Fruit fly (Drosophila melanogaster) whole organism, pupa: ENCODE results near the gene CG31176.
A peak's percentile ranks its signal among the peaks of the same experiment; 100 is the strongest.

Experiments used
- CG10348 ChIP-seq: fragments of 200-800 bp; sonication (Bioruptor generic); IDR thresholded peaks from 2 replicates; pipeline ENCODE4 v1.3.6; 2022; ENCODE audit warnings: missing biosample characterization, missing genetic modification characterization
- CG12605 ChIP-seq: fragments of 200-800 bp; sonication (Bioruptor generic); IDR thresholded peaks from 2 replicates; pipeline ENCODE4 v1.3.6; 2022; ENCODE audit warnings: missing biosample characterization, missing genetic modification characterization
- CG13204 ChIP-seq: fragments of 200-800 bp; sonication (Bioruptor generic); optimal IDR thresholded peaks from 2 replicates; lab custom pipeline; 2018; ENCODE audit warnings: missing biosample characterization, mild to moderate bottlenecking, missing genetic modification characterization, moderate library complexity
- CG14655 ChIP-seq: fragments of 200-800 bp; sonication (Bioruptor generic); optimal IDR thresholded peaks from 3 replicates; lab custom pipeline; 2017; ENCODE audit warnings: mild to moderate bottlenecking, missing biosample characterization, missing genetic modification reagents, missing genetic modification characterization
- CG15710 ChIP-seq: fragments of 200-800 bp; sonication (Bioruptor generic); optimal IDR thresholded peaks from 2 replicates; lab custom pipeline; 2018; ENCODE audit warnings: missing biosample characterization, mild to moderate bottlenecking, missing genetic modification characterization, moderate library complexity
- CG17806 ChIP-seq: fragments of 200-800 bp; sonication (Bioruptor generic); optimal IDR thresholded peaks from 2 replicates; lab custom pipeline; 2018; ENCODE audit warnings: missing biosample characterization, mild to moderate bottlenecking, missing genetic modification characterization, moderate library complexity
- CG32121 ChIP-seq: fragments of 200-800 bp; sonication (Bioruptor generic); IDR thresholded peaks from 2 replicates; pipeline ENCODE4 v1.3.6; 2022; ENCODE audit warnings: missing biosample characterization, missing genetic modification characterization
- CG34367 ChIP-seq: fragments of 200-800 bp; sonication (Bioruptor generic); optimal IDR thresholded peaks from 2 replicates; lab custom pipeline; 2018; ENCODE audit warnings: missing biosample characterization, mild to moderate bottlenecking, missing genetic modification characterization
- CG4496 ChIP-seq: fragments of 200-800 bp; sonication (Bioruptor generic); IDR thresholded peaks from 3 replicates; pipeline ENCODE4 v1.3.6; 2022; ENCODE audit warnings: missing biosample characterization, missing genetic modification characterization
- CG8159 ChIP-seq: fragments of 200-800 bp; sonication (Bioruptor generic); optimal IDR thresholded peaks from 3 replicates; lab custom pipeline; 2018; ENCODE audit warnings: missing biosample characterization, mild to moderate bottlenecking, missing genetic modification characterization, moderate library complexity
- CG8301 ChIP-seq: fragments of 200-800 bp; sonication (Bioruptor generic); optimal IDR thresholded peaks from 2 replicates; lab custom pipeline; 2018; ENCODE audit warnings: missing biosample characterization, mild to moderate bottlenecking, missing genetic modification characterization
- CG9948 ChIP-seq: fragments of 200-800 bp; sonication (Bioruptor generic); optimal IDR thresholded peaks from 2 replicates; lab custom pipeline; 2018; ENCODE audit warnings: missing biosample characterization, mild to moderate bottlenecking, missing genetic modification characterization, moderate library complexity
- D1 ChIP-seq: fragments of 200-800 bp; sonication (Bioruptor generic); optimal IDR thresholded peaks from 2 replicates; lab custom pipeline; 2018; ENCODE audit warnings: missing biosample characterization, mild to moderate bottlenecking, missing genetic modification characterization, moderate library complexity
- EcR ChIP-seq: fragments of 200-800 bp; sonication (Bioruptor generic); optimal IDR thresholded peaks from 3 replicates; lab custom pipeline; 2019; ENCODE audit warnings: missing biosample characterization, missing genetic modification characterization, mild to moderate bottlenecking, moderate library complexity, missing genetic modification reagents
- Ets98B ChIP-seq: fragments of 200-800 bp; sonication (Bioruptor generic); IDR thresholded peaks from 2 replicates; pipeline ENCODE4 v1.3.6; 2022; ENCODE audit warnings: missing biosample characterization, missing genetic modification characterization
- Pif1A ChIP-seq: fragments of 200-800 bp; sonication (Bioruptor generic); optimal IDR thresholded peaks from 3 replicates; lab custom pipeline; 2016; ENCODE audit warnings: missing biosample characterization, missing genetic modification characterization
- Pif1B ChIP-seq: fragments of 200-800 bp; sonication (Bioruptor generic); optimal IDR thresholded peaks from 3 replicates; lab custom pipeline; 2016; ENCODE audit warnings: missing biosample characterization, missing genetic modification characterization
- Snoo ChIP-seq: fragments of 200-800 bp; sonication (Bioruptor generic); optimal IDR thresholded peaks from 3 replicates; lab custom pipeline; 2017; ENCODE audit warnings: missing biosample characterization, mild to moderate bottlenecking, missing genetic modification characterization, inconsistent platforms
- fd96Ca ChIP-seq: fragments of 200-800 bp; sonication (Bioruptor generic); IDR thresholded peaks from 3 replicates; pipeline ENCODE4 v1.3.6; 2022; ENCODE audit warnings: missing biosample characterization, missing genetic modification characterization
- gl ChIP-seq: fragments of 200-800 bp; sonication (Bioruptor generic); optimal IDR thresholded peaks from 2 replicates; lab custom pipeline; 2018; ENCODE audit warnings: missing biosample characterization, mild to moderate bottlenecking, missing genetic modification characterization
- rn ChIP-seq: fragments of 200-800 bp; sonication (Bioruptor generic); IDR thresholded peaks from 2 replicates; pipeline ENCODE4 v1.3.6; 2022; ENCODE audit warnings: missing biosample characterization, missing genetic modification characterization

The CG31176 gene

DNA sequence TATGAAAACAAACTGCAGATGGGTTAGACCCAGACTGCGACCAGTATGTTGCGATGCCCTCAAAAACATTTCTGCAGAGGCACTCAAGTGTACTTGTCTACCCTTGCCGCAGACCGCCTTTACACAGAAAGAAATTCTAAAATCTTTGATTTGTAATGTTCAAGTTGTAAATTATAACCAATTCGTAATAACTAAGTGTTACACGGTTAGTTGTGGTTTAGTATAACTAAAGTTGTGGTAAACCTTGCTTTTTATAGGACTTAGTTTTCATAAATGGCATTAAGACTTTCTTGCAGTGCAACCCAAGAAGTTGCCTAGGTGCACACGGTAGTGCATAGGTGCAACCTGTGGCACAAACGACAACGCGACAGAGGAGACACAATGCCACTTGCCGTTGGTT lies 37.4 kb downstream of the CG31176 start:
- no peak for TF ChIP-seq EcR (GFP tag; lab: Kevin White, UChicago)
- peak; percentile 72 for TF ChIP-seq Pif1B (GFP tag; lab: Kevin White, UChicago)
- TF ChIP-seq CG9948 (tag; lab: Kevin White, UChicago), result peak; percentile 80
- TF ChIP-seq CG4496, result peak; percentile 84; the same call in 2 of the 3 replicates
- TF ChIP-seq CG17806, result peak; percentile 88
- peak; percentile 83 for TF ChIP-seq CG8301 (tag; lab: Kevin White, UChicago)
- no peak; the same call in 2 of the 3 replicates for TF ChIP-seq fd96Ca (GFP tag; lab: Robert Waterston, UW)
- TF ChIP-seq CG12605 (GFP tag; lab: Robert Waterston, UW), result peak; percentile 47; the same call in 1 of the 2 replicates
- TF ChIP-seq CG13204 (GFP tag; lab: Kevin White, UChicago), result peak; percentile 55
- TF ChIP-seq CG15710 (tag; lab: Kevin White, UChicago), result peak; percentile 78
- peak; percentile 85 for TF ChIP-seq CG8159
- TF ChIP-seq CG10348, result no peak
- peak; percentile 85 for TF ChIP-seq CG14655 (GFP tag; lab: Kevin White, UChicago)
- peak; percentile 39; the same call in 1 of the 2 replicates for TF ChIP-seq CG32121 (GFP tag; lab: Robert Waterston, UW)
- TF ChIP-seq rn (GFP tag; lab: Robert Waterston, UW), result no peak
- no peak for TF ChIP-seq Snoo (tag; lab: Kevin White, UChicago)
- peak; percentile 82 for TF ChIP-seq CG34367 (tag; lab: Kevin White, UChicago)
- peak; percentile 74 for TF ChIP-seq gl (tag; lab: Kevin White, UChicago)
- peak; percentile 68 for TF ChIP-seq Ets98B (GFP tag; lab: Robert Waterston, UW)
- peak; percentile 34 for TF ChIP-seq D1 (tag; lab: Kevin White, UChicago)
- TF ChIP-seq Pif1A, result peak; percentile 75
- TF ChIP-seq, all 21 proteins: peak for 16

DNA sequence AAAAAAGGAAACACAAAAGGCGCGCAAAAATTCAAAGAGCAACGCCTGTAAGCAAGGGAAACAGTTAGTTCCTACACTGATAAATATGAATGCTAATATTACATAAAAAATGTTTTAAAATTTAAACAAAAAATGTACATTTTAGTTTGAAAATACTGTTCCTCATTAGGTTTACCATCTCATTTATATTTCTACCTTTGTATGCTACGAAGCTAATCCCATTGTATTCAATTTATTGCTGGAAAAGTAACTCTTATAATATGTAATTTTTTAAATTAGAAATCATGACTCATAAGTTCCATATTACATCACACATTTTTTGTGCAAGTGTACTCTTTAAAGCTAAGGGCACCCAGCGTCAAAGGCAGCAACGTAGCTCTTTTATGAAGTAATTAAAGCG lies 40.1 kb downstream of the CG31176 start:
- peak; percentile 24 for TF ChIP-seq CG14655 (GFP tag; lab: Kevin White, UChicago)
- no peak for TF ChIP-seq CG13204 (GFP tag; lab: Kevin White, UChicago)
- peak; percentile 43 for TF ChIP-seq CG15710 (tag; lab: Kevin White, UChicago)
- no peak for TF ChIP-seq gl (tag; lab: Kevin White, UChicago)
- TF ChIP-seq Snoo (tag; lab: Kevin White, UChicago), result no peak
- no peak for TF ChIP-seq D1 (tag; lab: Kevin White, UChicago)
- TF ChIP-seq Ets98B (GFP tag; lab: Robert Waterston, UW), result no peak
- TF ChIP-seq CG8159, result peak; percentile 55
- no peak for TF ChIP-seq Pif1A
- TF ChIP-seq CG4496, result no peak
- TF ChIP-seq CG8301 (tag; lab: Kevin White, UChicago), result peak; percentile 15
- peak; percentile 59 for TF ChIP-seq CG17806
- TF ChIP-seq rn (GFP tag; lab: Robert Waterston, UW), result no peak
- TF ChIP-seq EcR (GFP tag; lab: Kevin White, UChicago), result no peak
- TF ChIP-seq CG10348, result no peak
- no peak for TF ChIP-seq Pif1B (GFP tag; lab: Kevin White, UChicago)
- TF ChIP-seq CG12605 (GFP tag; lab: Robert Waterston, UW), result no peak
- peak; percentile 52 for TF ChIP-seq CG9948 (tag; lab: Kevin White, UChicago)
- no peak for TF ChIP-seq CG32121 (GFP tag; lab: Robert Waterston, UW)
- no peak for TF ChIP-seq fd96Ca (GFP tag; lab: Robert Waterston, UW)
- peak; percentile 1 for TF ChIP-seq CG34367 (tag; lab: Kevin White, UChicago)
- TF ChIP-seq, all 21 proteins: peak for 7

DNA sequence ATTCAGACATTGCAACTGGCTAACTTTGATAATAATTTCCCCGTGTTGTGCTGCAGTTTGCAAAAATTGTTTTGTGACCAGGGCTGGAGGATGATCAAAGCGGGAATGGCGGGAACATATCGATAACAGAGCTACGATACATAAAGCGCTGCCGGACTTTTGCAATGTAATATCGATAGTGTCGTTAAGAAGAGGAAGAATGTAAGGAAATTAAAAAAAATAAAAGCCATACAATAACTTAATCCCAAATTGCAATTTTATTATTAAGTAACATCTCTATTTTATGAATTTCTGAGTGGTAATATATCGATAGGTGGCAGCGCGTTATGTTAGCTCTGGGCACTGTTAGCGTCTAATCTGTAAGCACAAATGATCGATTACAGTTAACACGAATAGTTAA lies 47.8 kb downstream of the CG31176 start, which contains the start of gene PolA1:
Gene PolA1, minus strand, starts transcription at position 115 of the 400 bp plus-strand sequence.
- TF ChIP-seq EcR (GFP tag; lab: Kevin White, UChicago) (no peak), fd96Ca (GFP tag; lab: Robert Waterston, UW) (no peak), CG34367 (tag; lab: Kevin White, UChicago) (no peak), D1 (tag; lab: Kevin White, UChicago) (no peak), CG9948 (tag; lab: Kevin White, UChicago) (no peak), Snoo (tag; lab: Kevin White, UChicago) (no peak), CG14655 (GFP tag; lab: Kevin White, UChicago) (no peak), CG10348 (no peak), CG4496 (no peak; the same call in 2 of the 3 replicates), Pif1A (no peak), CG17806 (no peak), CG15710 (tag; lab: Kevin White, UChicago) (no peak), Ets98B (GFP tag; lab: Robert Waterston, UW) (no peak), rn (GFP tag; lab: Robert Waterston, UW) (no peak), gl (tag; lab: Kevin White, UChicago) (no peak), CG8159 (no peak), Pif1B (GFP tag; lab: Kevin White, UChicago) (no peak)

DNA sequence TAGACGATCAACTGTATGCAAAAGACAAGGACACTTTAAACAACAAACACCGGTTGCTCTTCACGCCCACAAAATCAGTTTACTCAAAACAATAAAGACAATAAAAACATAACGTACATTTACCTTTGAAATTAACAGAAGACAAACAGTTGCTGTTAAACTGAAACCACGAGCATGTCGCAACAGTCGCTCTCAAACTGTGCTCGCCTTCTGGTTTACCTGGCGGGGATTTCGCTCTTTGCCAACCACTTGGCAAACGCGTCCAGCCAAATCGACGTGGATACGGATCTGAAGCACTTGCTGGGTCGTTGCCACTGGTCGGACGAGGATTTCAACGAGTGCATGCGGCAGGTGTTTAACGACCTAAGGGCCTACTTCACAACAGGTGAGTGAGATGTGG lies 54.1 kb downstream of the CG31176 start:
- TF ChIP-seq CG8159, result no peak
- TF ChIP-seq CG32121 (GFP tag; lab: Robert Waterston, UW), result no peak
- TF ChIP-seq Pif1B (GFP tag; lab: Kevin White, UChicago), result no peak
- TF ChIP-seq CG4496, result no peak
- TF ChIP-seq gl (tag; lab: Kevin White, UChicago), result no peak
- no peak for TF ChIP-seq CG12605 (GFP tag; lab: Robert Waterston, UW)
- TF ChIP-seq D1 (tag; lab: Kevin White, UChicago), result no peak
- TF ChIP-seq Ets98B (GFP tag; lab: Robert Waterston, UW), result no peak
- TF ChIP-seq rn (GFP tag; lab: Robert Waterston, UW), result no peak
- no peak for TF ChIP-seq CG9948 (tag; lab: Kevin White, UChicago)
- no peak for TF ChIP-seq Pif1A
- TF ChIP-seq CG10348, result no peak

DNA sequence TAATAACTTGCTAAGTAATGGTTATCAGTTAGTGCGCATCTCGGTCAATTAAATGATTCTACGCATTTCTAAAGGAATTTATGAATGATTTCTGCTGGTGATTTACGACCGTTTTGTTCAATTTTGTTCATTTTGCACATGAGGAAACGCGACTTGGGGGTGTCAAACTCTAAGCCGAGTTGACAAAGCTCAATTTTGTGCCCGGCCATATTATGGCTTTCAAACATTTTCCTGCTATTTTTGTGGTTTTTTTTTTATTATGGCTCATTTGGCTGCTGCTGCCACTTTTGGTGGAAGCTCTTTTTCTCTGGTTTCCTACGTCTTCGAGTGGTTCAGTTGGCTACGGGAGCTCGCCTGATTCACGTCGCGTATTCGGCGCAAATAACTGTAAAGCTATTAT lies 55.4 kb downstream of the CG31176 start, which contains the start of gene Jhbp16:
Gene Jhbp16, plus strand, starts transcription at position 301 of the 400 bp plus-strand sequence.
- TF ChIP-seq EcR (GFP tag; lab: Kevin White, UChicago), result no peak
- 0 out of 3 replicates have a peak, but pooled peaks have one; percentile 50 for TF ChIP-seq CG4496
